Worm (Caenorhabditis elegans) whole organism, midembryonic: ENCODE data around the gene srbc-11.
"Not testable (repeated sequence)": the region's sequence is repeated elsewhere in the genome, so short reads cannot be mapped to it uniquely, and the experiment has no call there.

Source experiments
- flt-1 ChIP-seq: fragments of 200-800 bp; sonication (Bioruptor generic); IDR thresholded peaks from 2 replicates; pipeline ENCODE4 v1.3.6; 2022; ENCODE audit warnings: missing genetic modification characterization, missing compliant biosample characterization
- ztf-23 ChIP-seq: fragments of 200-800 bp; sonication (Bioruptor generic); IDR thresholded peaks from 2 replicates; pipeline ENCODE4 v1.3.6; 2022; ENCODE audit warnings: missing genetic modification reagents, missing genetic modification characterization, missing compliant biosample characterization

DNA sequence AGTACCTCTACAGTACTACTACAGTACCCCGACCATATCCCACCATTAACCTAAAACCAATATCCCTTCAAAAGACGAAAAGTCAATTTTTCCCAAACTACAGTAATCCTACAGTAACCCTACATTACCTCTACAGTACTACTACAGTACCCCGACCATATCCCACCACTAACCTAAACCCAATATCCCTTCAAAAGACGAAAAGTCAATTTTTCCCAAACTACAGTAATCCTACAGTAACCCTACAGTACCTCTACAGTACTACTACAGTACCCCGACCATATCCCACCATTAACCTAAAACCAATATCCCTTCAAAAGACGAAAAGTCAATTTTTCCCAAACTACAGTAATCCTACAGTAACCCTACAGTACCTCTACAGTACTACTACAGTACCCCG lies 50.8 kb downstream of the srbc-11 start, which contains the start of gene nhr-141:
- not testable (repeated sequence) for TF ChIP-seq flt-1 (GFP tag; lab: Robert Waterston, UW); ztf-23
